Worm (Caenorhabditis elegans) whole organism, mixed stage, embryonic: ENCODE results near the gene ccnk-1.

Experiments used
- M03D4.4 ChIP-seq: sonication (generic microtip); optimal IDR thresholded peaks from 2 replicates; lab custom pipeline; 2017; ENCODE audit warnings: mild to moderate bottlenecking, missing genetic modification characterization, missing compliant biosample characterization
- bed-3 ChIP-seq: fragments of 200-800 bp; sonication (Bioruptor generic); optimal IDR thresholded peaks from 3 replicates; lab custom pipeline; 2018; ENCODE audit warnings: mild to moderate bottlenecking, missing genetic modification characterization, moderate library complexity, missing compliant biosample characterization
- blmp-1 ChIP-seq: fragments of 150-350 bp; optimal IDR thresholded peaks from 2 replicates; lab custom pipeline; 2014; ENCODE audit warnings: missing biosample characterization, missing genetic modification characterization
- ceh-39 ChIP-seq: fragments of 150-350 bp; optimal IDR thresholded peaks from 2 replicates; lab custom pipeline; 2014; ENCODE audit warnings: missing biosample characterization, missing genetic modification characterization
- ceh-43 ChIP-seq: fragments of 200-800 bp; sonication (Bioruptor generic); optimal IDR thresholded peaks from 2 replicates; lab custom pipeline; 2018; ENCODE audit warnings: mild to moderate bottlenecking, missing genetic modification characterization, moderate library complexity, missing compliant biosample characterization
- ceh-83 ChIP-seq: fragments of 200-800 bp; sonication (Bioruptor generic); optimal IDR thresholded peaks from 2 replicates; lab custom pipeline; 2018; ENCODE audit warnings: mild to moderate bottlenecking, missing genetic modification characterization, missing compliant biosample characterization
- ces-1 ChIP-seq: fragments of 150-350 bp; optimal IDR thresholded peaks from 2 replicates; lab custom pipeline; 2014; ENCODE audit warnings: missing biosample characterization, missing genetic modification reagents, missing genetic modification characterization
- cnd-1 ChIP-seq: fragments of 200-800 bp; sonication (Bioruptor generic); optimal IDR thresholded peaks from 2 replicates; lab custom pipeline; 2018; ENCODE audit warnings: mild to moderate bottlenecking, missing genetic modification characterization, missing compliant biosample characterization
- drap-1 ChIP-seq: fragments of 200-800 bp; sonication (Bioruptor generic); optimal IDR thresholded peaks from 3 replicates; lab custom pipeline; 2018; ENCODE audit warnings: mild to moderate bottlenecking, missing genetic modification characterization, missing compliant biosample characterization
- elt-1 ChIP-seq: sonication (generic microtip); optimal IDR thresholded peaks from 2 replicates; lab custom pipeline; 2017; ENCODE audit warnings: missing genetic modification characterization, mild to moderate bottlenecking, missing compliant biosample characterization, antibody characterized with exemption, moderate library complexity, borderline replicate concordance; ENCODE audit not compliant: insufficient read depth
- elt-3 ChIP-seq: fragments of 150-350 bp; optimal IDR thresholded peaks from 2 replicates; lab custom pipeline; 2014; ENCODE audit warnings: missing biosample characterization, missing genetic modification characterization
- flh-1 ChIP-seq: fragments of 200-800 bp; sonication (Bioruptor generic); optimal IDR thresholded peaks from 2 replicates; lab custom pipeline; 2018; ENCODE audit warnings: mild to moderate bottlenecking, missing genetic modification characterization, moderate library complexity, missing compliant biosample characterization
- ham-2 ChIP-seq: fragments of 200-800 bp; sonication (Bioruptor generic); optimal IDR thresholded peaks from 2 replicates; lab custom pipeline; 2018; ENCODE audit warnings: mild to moderate bottlenecking, missing genetic modification characterization, missing compliant biosample characterization
- hlh-1 ChIP-seq: fragments of 150-350 bp; optimal IDR thresholded peaks from 2 replicates; lab custom pipeline; 2014; ENCODE audit warnings: missing biosample characterization, missing genetic modification reagents, missing genetic modification characterization
- lin-13 ChIP-seq: fragments of 150-350 bp; optimal IDR thresholded peaks from 2 replicates; lab custom pipeline; 2014; ENCODE audit warnings: missing biosample characterization, missing genetic modification characterization
- lin-32 ChIP-seq: fragments of 200-800 bp; sonication (Bioruptor generic); optimal IDR thresholded peaks from 2 replicates; lab custom pipeline; 2018; ENCODE audit warnings: mild to moderate bottlenecking, missing genetic modification characterization, missing compliant biosample characterization
- lsy-2 ChIP-seq: fragments of 150-350 bp; optimal IDR thresholded peaks from 2 replicates; lab custom pipeline; 2014; ENCODE audit warnings: missing biosample characterization, missing genetic modification characterization
- mab-5 ChIP-seq: fragments of 150-350 bp; optimal IDR thresholded peaks from 2 replicates; lab custom pipeline; 2014; ENCODE audit warnings: missing biosample characterization, missing genetic modification characterization
- mep-1 ChIP-seq: fragments of 150-350 bp; optimal IDR thresholded peaks from 2 replicates; lab custom pipeline; 2017; ENCODE audit warnings: missing biosample characterization, missing genetic modification reagents, missing genetic modification characterization, inconsistent platforms
- mls-2 ChIP-seq: sonication (generic microtip); optimal IDR thresholded peaks from 2 replicates; lab custom pipeline; 2016; ENCODE audit warnings: mild to moderate bottlenecking, missing genetic modification characterization, moderate library complexity, missing compliant biosample characterization
- nhr-12 ChIP-seq: fragments of 150-350 bp; optimal IDR thresholded peaks from 2 replicates; lab custom pipeline; 2014; ENCODE audit warnings: missing biosample characterization, missing genetic modification characterization
- nhr-2 ChIP-seq: fragments of 150-350 bp; optimal IDR thresholded peaks from 2 replicates; lab custom pipeline; 2014; ENCODE audit warnings: missing biosample characterization, missing genetic modification characterization
- nhr-237 ChIP-seq: fragments of 150-350 bp; optimal IDR thresholded peaks from 2 replicates; lab custom pipeline; 2014; ENCODE audit warnings: missing biosample characterization, missing genetic modification characterization
- nhr-28 ChIP-seq: fragments of 150-350 bp; optimal IDR thresholded peaks from 2 replicates; lab custom pipeline; 2014; ENCODE audit warnings: missing biosample characterization, missing genetic modification characterization
- pha-4 ChIP-seq: fragments of 150-350 bp; optimal IDR thresholded peaks from 2 replicates; lab custom pipeline; 2018; ENCODE audit warnings: missing biosample characterization, missing genetic modification reagents, missing genetic modification characterization
- sem-2 ChIP-seq: fragments of 200-800 bp; sonication (Bioruptor generic); optimal IDR thresholded peaks from 2 replicates; lab custom pipeline; 2018; ENCODE audit warnings: mild to moderate bottlenecking, missing genetic modification characterization, missing compliant biosample characterization
- snpc-4 ChIP-seq: fragments of 150-350 bp; optimal IDR thresholded peaks from 2 replicates; lab custom pipeline; 2014; ENCODE audit warnings: missing biosample characterization, missing genetic modification characterization
- sptf-1 ChIP-seq: sonication (generic microtip); optimal IDR thresholded peaks from 2 replicates; lab custom pipeline; 2017; ENCODE audit warnings: mild to moderate bottlenecking, missing genetic modification characterization, moderate library complexity, missing compliant biosample characterization
- tbx-8 ChIP-seq: fragments of 200-800 bp; sonication (Bioruptor generic); optimal IDR thresholded peaks from 2 replicates; lab custom pipeline; 2018; ENCODE audit warnings: mild to moderate bottlenecking, missing genetic modification characterization, moderate library complexity, missing compliant biosample characterization
- unc-120 ChIP-seq: sonication (generic microtip); optimal IDR thresholded peaks from 2 replicates; lab custom pipeline; 2017; ENCODE audit warnings: missing genetic modification characterization, missing compliant biosample characterization; ENCODE audit not compliant: poor library complexity, severe bottlenecking
- unc-39 ChIP-seq: fragments of 150-350 bp; optimal IDR thresholded peaks from 2 replicates; lab custom pipeline; 2014; ENCODE audit warnings: missing biosample characterization, missing genetic modification characterization
- unc-62 ChIP-seq: fragments of 150-350 bp; optimal IDR thresholded peaks from 2 replicates; lab custom pipeline; 2014; ENCODE audit warnings: missing biosample characterization, missing genetic modification reagents, missing genetic modification characterization
- zip-8 ChIP-seq: fragments of 150-350 bp; optimal IDR thresholded peaks from 2 replicates; lab custom pipeline; 2014; ENCODE audit warnings: missing biosample characterization, missing genetic modification characterization

Gene ccnk-1

ce11 chrV:14612168-14612567 is at the start of gene ccnk-1, which contains the start of gene R11H6.5:
Gene ccnk-1 (plus strand): TSS chrV:14612548.
Gene R11H6.5 (minus strand): TSS chrV:14612222.
- TF ChIP-seq nhr-237 (tag; lab: Kevin White, UChicago) (peak; percentile 4), sptf-1 (tag; lab: Kevin White, UChicago) (no peak), pha-4 (no peak), hlh-1 (tag; lab: Kevin White, UChicago) (no peak), sem-2 (GFP tag; lab: Kevin White, UChicago) (no peak), mep-1 (tag; lab: Kevin White, UChicago) (peak; percentile 38), bed-3 (no peak), lsy-2 (tag; lab: Kevin White, UChicago) (peak; percentile 98), ceh-83 (GFP tag; lab: Kevin White, UChicago) (no peak), snpc-4 (tag; lab: Kevin White, UChicago) (no peak), mab-5 (tag; lab: Kevin White, UChicago) (no peak), lin-32 (GFP tag; lab: Kevin White, UChicago) (no peak)

ce11 chrV:14562589-14562988 is 49.8 kb upstream of the ccnk-1 start, which contains the start of gene C53A5.11:
Gene C53A5.11 (plus strand): TSS chrV:14562889.
- TF ChIP-seq mep-1 (tag; lab: Kevin White, UChicago) (no peak), drap-1 (GFP tag; lab: Kevin White, UChicago) (no peak), nhr-28 (tag; lab: Kevin White, UChicago) (no peak)

- no peak for TF ChIP-seq pha-4
- TF ChIP-seq unc-120 (tag; lab: Kevin White, UChicago) = peak; percentile 10
- peak; percentile 76 for TF ChIP-seq hlh-1 (tag; lab: Kevin White, UChicago)
- TF ChIP-seq unc-62 = peak; percentile 79
- no peak for TF ChIP-seq lsy-2 (tag; lab: Kevin White, UChicago)
Measured at ce11 chrV:14576745-14577373, 35.5 kb upstream of the ccnk-1 start.

- TF ChIP-seq elt-3 (tag; lab: Kevin White, UChicago) = no peak
- no peak for TF ChIP-seq pha-4
- no peak for TF ChIP-seq ham-2 (GFP tag; lab: Kevin White, UChicago)
- TF ChIP-seq unc-39 (tag; lab: Kevin White, UChicago) = no peak
- no peak for TF ChIP-seq ces-1 (GFP tag; lab: Kevin White, UChicago)
- no peak for TF ChIP-seq lsy-2 (tag; lab: Kevin White, UChicago)
- no peak for TF ChIP-seq elt-1
- TF ChIP-seq ceh-83 (GFP tag; lab: Kevin White, UChicago) = no peak
- TF ChIP-seq tbx-8 (GFP tag; lab: Kevin White, UChicago) = no peak
- no peak for TF ChIP-seq nhr-237 (tag; lab: Kevin White, UChicago)
- TF ChIP-seq lin-13 (tag; lab: Kevin White, UChicago) = no peak
- TF ChIP-seq sptf-1 (tag; lab: Kevin White, UChicago) = no peak
- no peak for TF ChIP-seq nhr-28 (tag; lab: Kevin White, UChicago)
- no peak for TF ChIP-seq ceh-43
- TF ChIP-seq snpc-4 (tag; lab: Kevin White, UChicago) = no peak
- TF ChIP-seq, all 35 proteins: peak for 0
Measured at ce11 chrV:14579619-14580018, 32.7 kb upstream of the ccnk-1 start, which contains the start of gene gar-3. Gene gar-3 (minus strand): TSS chrV:14579719.

- TF ChIP-seq unc-39 (tag; lab: Kevin White, UChicago) (no peak), blmp-1 (tag; lab: Kevin White, UChicago) (no peak), M03D4.4 (tag; lab: Kevin White, UChicago) (no peak), cnd-1 (tag; lab: Kevin White, UChicago) (no peak), flh-1 (GFP tag; lab: Kevin White, UChicago) (no peak), hlh-1 (tag; lab: Kevin White, UChicago) (no peak)
Measured at ce11 chrV:14585351-14585750, 27.0 kb upstream of the ccnk-1 start, which contains the start of gene Y40H4A.2. Gene Y40H4A.2 (minus strand): TSS chrV:14585451.

ce11 chrV:14594103-14594502 is 18.2 kb upstream of the ccnk-1 start:
- TF ChIP-seq cnd-1 (tag; lab: Kevin White, UChicago) (no peak), sem-2 (GFP tag; lab: Kevin White, UChicago) (no peak), unc-120 (tag; lab: Kevin White, UChicago) (no peak), lsy-2 (tag; lab: Kevin White, UChicago) (no peak), M03D4.4 (tag; lab: Kevin White, UChicago) (no peak), lin-32 (GFP tag; lab: Kevin White, UChicago) (no peak), blmp-1 (tag; lab: Kevin White, UChicago) (no peak), nhr-237 (tag; lab: Kevin White, UChicago) (no peak), ceh-43 (no peak), ceh-39 (tag; lab: Kevin White, UChicago) (no peak), unc-39 (tag; lab: Kevin White, UChicago) (no peak), zip-8 (tag; lab: Kevin White, UChicago) (no peak), snpc-4 (tag; lab: Kevin White, UChicago) (no peak), nhr-12 (tag; lab: Kevin White, UChicago) (no peak), hlh-1 (tag; lab: Kevin White, UChicago) (no peak), bed-3 (no peak), lin-13 (tag; lab: Kevin White, UChicago) (no peak), nhr-2 (no peak), pha-4 (no peak), mls-2 (tag; lab: Kevin White, UChicago) (no peak)
